Worm (Caenorhabditis elegans) whole organism, young adult: ENCODE measurements around the gene asb-2.
A peak's percentile ranks its signal among the peaks of the same experiment; 100 is the strongest.

Experiments used
- K11D2.4 ChIP-seq: fragments of 200-800 bp; sonication (Bioruptor generic); IDR thresholded peaks from 2 replicates; pipeline ENCODE4 v1.3.6; 2022; ENCODE audit warnings: missing genetic modification reagents, missing genetic modification characterization, missing compliant biosample characterization
- Y56A3A.18 ChIP-seq: fragments of 200-800 bp; sonication (Bioruptor generic); IDR thresholded peaks from 2 replicates; pipeline ENCODE4 v1.3.6; 2022; ENCODE audit warnings: missing genetic modification reagents, missing genetic modification characterization, missing compliant biosample characterization
- bed-1 ChIP-seq: fragments of 200-800 bp; sonication (Bioruptor generic); IDR thresholded peaks from 2 replicates; pipeline ENCODE4 v1.3.6; 2022; ENCODE audit warnings: missing genetic modification reagents, missing genetic modification characterization, missing compliant biosample characterization
- ceh-27 ChIP-seq: fragments of 200-800 bp; sonication (Bioruptor generic); optimal IDR thresholded peaks from 2 replicates; lab custom pipeline; 2018; ENCODE audit warnings: mild to moderate bottlenecking, missing genetic modification characterization, moderate library complexity, missing compliant biosample characterization
- egrh-3 ChIP-seq: fragments of 200-800 bp; sonication (Bioruptor generic); IDR thresholded peaks from 2 replicates; pipeline ENCODE4 v1.3.6; 2022; ENCODE audit warnings: missing genetic modification reagents, missing genetic modification characterization, missing compliant biosample characterization
- hlh-26 ChIP-seq: fragments of 200-800 bp; sonication (Bioruptor generic); conservative IDR thresholded peaks from 2 replicates; pipeline ENCODE4 v1.3.6; 2022; ENCODE audit warnings: missing genetic modification reagents, missing genetic modification characterization, missing compliant biosample characterization
- lag-1 ChIP-seq: fragments of 200-800 bp; sonication (Bioruptor generic); IDR thresholded peaks from 2 replicates; pipeline ENCODE4 v1.3.6; 2022; ENCODE audit warnings: missing genetic modification reagents, missing genetic modification characterization, missing compliant biosample characterization
- madf-3 ChIP-seq: fragments of 200-800 bp; sonication (Bioruptor generic); IDR thresholded peaks from 2 replicates; pipeline ENCODE4 v1.3.6; 2022; ENCODE audit warnings: missing genetic modification reagents, missing genetic modification characterization, missing compliant biosample characterization
- madf-8 ChIP-seq: fragments of 200-800 bp; sonication (Bioruptor generic); conservative IDR thresholded peaks from 2 replicates; pipeline ENCODE4 v1.3.6; 2022; ENCODE audit warnings: missing genetic modification reagents, missing genetic modification characterization, missing compliant biosample characterization
- mel-28 ChIP-seq: sonication (generic microtip); optimal IDR thresholded peaks from 2 replicates; lab custom pipeline; 2016; ENCODE audit warnings: borderline replicate concordance, mild to moderate bottlenecking, missing genetic modification characterization, missing compliant biosample characterization
- snpc-4 ChIP-seq, 5 experiments: fragments of 150-350 bp in 1 of 5; sonication (generic microtip) in 4 of 5; optimal IDR thresholded peaks; 2 replicates each; lab custom pipeline; 2014 to 2018; ENCODE audit warnings: missing genetic modification characterization in 5 of 5, missing biosample characterization in 3 of 5, antibody characterized with exemption in 2 of 5, mild to moderate bottlenecking in 2 of 5, missing compliant biosample characterization in 2 of 5, missing genotype in 2 of 5, moderate library complexity in 2 of 5, missing genetic modification reagents in 1 of 5
- unc-130 ChIP-seq: sonication (generic microtip); optimal IDR thresholded peaks from 2 replicates; lab custom pipeline; 2016; ENCODE audit warnings: missing genetic modification reagents, missing genetic modification characterization, missing compliant biosample characterization
- unc-62 ChIP-seq: fragments of 150-350 bp; optimal IDR thresholded peaks from 2 replicates; lab custom pipeline; 2014; ENCODE audit warnings: missing biosample characterization, missing genetic modification reagents, missing genetic modification characterization

DNA sequence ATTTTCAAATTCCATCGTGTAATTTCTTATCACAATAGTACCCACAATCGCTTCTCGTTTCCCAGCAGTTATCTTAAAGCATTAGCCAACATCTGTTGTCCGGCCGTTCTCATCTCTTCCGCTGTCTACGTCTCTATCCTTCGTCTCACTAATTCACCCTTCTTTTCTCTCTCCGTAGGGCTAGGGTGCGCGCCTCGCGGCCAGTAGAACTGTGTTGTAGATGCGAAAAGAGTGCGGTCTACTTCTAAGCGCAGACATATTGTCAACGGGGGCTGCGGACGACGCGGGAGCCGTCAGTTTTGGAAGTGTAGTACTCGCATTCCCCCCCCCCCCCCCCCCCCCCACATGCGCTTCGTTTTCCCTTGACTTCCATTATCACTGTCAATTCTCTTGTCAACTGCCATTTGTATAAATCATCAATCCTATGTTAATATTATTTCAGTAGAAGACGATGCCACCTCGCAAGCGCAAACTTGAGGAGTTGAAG, 44.1 kb downstream of the asb-2 start, which contains the start of gene spr-3:
- no peak for TF ChIP-seq unc-130 (GFP tag; lab: Kevin White, UChicago)
- no peak for TF ChIP-seq Y56A3A.18 (GFP tag; lab: Robert Waterston, UW)
- no peak for TF ChIP-seq mel-28 (tag; lab: Kevin White, UChicago)
- no peak for TF ChIP-seq hlh-26 (GFP tag; lab: Robert Waterston, UW)
- TF ChIP-seq ceh-27 = no peak
- TF ChIP-seq madf-8 (GFP tag; lab: Robert Waterston, UW) = no peak
- no peak for TF ChIP-seq bed-1 (GFP tag; lab: Robert Waterston, UW)
- no peak for TF ChIP-seq K11D2.4 (GFP tag; lab: Robert Waterston, UW)
- TF ChIP-seq lag-1 (GFP tag; lab: Robert Waterston, UW) = no peak
- TF ChIP-seq madf-3 (GFP tag; lab: Robert Waterston, UW) = no peak
- TF ChIP-seq unc-62 (GFP tag; lab: Kevin White, UChicago) = no peak
- TF ChIP-seq egrh-3 = peak; percentile 52; the same call in 1 of the 2 replicates
- TF ChIP-seq snpc-4 (GFP tag; optimal IDR thresholded peaks at IDR 0.05; lab: Kevin White, UChicago) = no peak
- TF ChIP-seq snpc-4 (tag; optimal IDR thresholded peaks at IDR 0.05; lab: Kevin White, UChicago) = no peak
